Fruit fly (Drosophila melanogaster) whole organism, larva: Measurements from ENCODE around the gene CG13138.

ENCODE experiments used
- noc ChIP-seq: fragments of 200-800 bp; sonication (Bioruptor generic); optimal IDR thresholded peaks from 3 replicates; lab custom pipeline; 2019; ENCODE audit warnings: missing biosample characterization, mild to moderate bottlenecking, missing genetic modification characterization, moderate library complexity

The CG13138 gene

DNA sequence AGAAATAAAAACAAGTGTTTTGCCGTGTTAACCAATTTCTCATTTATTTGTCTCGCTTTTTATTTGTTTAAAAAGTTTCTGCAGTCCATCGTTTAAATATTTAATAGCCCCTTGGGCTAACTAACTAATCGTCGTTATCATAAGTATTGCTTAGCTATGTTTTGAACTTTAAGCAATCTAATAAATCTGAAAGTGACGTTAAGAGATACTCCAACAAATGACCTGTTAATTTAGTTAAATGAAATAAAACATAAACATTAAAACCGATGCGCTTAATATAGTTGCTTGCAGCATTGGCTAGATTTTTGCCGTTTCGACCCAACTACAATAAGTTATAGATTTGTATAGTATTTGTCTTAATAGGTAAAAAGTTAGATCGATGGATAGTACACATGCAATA is 40.0 kb downstream of the CG13138 start:
- TF ChIP-seq noc = no peak

DNA sequence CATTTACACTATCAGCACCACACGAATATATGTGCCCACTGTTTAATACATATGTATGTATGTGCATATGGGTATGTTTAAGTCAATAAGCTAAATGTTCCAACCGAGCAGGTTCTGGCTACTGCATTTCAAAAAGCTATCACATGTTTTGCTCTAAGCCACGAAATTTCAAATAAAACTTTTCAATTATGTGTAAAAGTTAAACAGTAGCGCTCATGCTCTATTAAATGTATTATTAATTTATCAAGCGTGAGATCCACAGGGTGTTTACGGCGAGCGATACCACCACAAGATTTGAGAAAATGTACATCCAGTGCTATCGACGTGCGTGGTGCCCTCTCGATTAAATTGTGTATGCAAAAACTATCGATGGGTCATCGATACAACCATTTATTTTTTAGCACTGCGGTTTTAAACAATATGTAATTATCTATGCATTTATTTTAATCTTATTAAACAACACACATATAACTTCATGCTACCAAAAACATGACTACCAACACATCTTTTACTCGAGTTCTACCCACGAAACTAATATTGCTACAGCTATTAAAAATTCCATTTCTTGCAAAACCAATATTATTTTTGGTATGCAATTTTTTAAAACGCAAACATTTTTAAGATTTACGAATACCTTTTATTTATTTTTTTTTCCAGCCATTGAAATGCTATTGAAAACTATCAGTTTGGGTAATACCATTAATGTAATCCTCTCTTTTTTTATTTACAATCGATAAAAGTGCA is 40.9 kb downstream of the CG13138 start, which contains the start of gene Pten:
Gene Pten, minus strand, starts transcription at position 300 of the 744 bp plus-strand sequence.
- TF ChIP-seq noc = no peak

DNA sequence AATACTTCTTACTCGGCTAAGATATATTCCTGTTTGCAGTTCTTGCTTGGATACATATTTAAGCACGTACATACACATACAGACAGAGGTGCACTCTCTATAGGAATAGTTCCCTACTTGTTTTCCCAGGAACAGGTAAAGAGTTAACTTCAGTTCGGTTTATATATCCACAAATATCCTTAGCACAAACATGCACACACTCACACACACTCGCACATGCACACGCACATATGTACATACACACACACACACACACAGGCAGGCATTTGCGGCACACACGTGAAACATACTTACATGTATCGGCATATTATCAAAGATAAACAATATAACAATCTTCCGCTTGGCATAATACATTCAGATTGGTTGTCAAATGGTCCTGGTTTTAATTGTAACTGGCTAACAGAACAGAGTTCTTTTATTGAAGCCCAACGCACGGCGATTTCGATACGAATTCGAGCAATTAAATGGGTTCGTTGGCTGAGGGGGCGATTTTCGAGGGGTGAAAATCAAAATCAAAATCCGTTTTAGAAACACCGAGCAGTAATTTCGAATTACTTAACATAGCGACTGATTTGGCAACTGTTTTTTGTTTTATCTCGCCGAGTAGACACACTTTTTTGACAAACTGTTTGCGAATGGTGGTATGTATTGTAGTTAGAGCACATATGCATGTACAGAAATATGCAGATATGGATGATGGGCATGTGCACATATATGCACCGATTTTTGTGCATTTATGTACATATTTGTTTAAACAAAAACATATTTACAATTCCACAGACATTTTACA is 41.7 kb downstream of the CG13138 start:
- no peak for TF ChIP-seq noc

DNA sequence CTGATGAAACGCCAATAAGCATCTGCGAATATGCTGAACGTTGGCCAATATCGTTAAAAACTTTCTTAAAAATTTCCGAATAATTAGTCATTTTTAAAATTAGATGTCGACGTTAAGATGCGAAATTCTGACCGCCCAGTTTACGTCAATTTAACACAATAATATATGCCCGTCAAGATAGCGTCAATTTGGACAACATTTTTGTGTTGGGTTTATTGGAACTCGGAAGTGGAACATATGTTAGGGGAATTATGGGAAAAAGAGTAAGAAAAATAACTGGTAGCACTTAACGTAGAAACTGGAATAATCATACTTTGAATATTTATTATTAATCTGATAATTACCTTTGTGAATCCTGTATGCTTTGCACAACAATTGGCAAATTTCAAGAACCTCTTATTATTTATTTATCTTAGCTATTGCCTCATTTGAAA is 46.1 kb downstream of the CG13138 start, which contains the start of gene CG5676:
Gene CG5676, minus strand, starts transcription at position 167 of the 434 bp plus-strand sequence.
- TF ChIP-seq noc = no peak

DNA sequence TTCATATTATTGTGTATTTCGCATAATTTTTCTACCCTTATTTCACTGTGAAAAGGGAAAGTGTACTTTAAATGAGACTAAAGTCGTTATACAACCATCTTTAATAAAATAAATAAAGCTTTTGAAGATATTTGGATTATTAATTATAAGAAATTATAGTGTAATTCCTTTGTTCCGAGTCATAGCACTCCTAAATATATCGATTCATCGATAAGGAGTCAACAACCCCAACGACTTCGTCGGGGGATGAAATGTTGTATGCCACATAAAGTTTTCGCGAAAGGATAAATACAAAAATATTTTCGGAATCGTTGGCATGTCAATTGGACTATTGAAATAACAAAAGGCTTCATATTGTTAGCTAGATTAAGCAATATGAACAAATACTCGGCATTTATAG is 50.2 kb downstream of the CG13138 start, which contains the start of gene Ror:
Gene Ror, plus strand, starts transcription at position 252 of the 400 bp plus-strand sequence.
- no peak for TF ChIP-seq noc

DNA sequence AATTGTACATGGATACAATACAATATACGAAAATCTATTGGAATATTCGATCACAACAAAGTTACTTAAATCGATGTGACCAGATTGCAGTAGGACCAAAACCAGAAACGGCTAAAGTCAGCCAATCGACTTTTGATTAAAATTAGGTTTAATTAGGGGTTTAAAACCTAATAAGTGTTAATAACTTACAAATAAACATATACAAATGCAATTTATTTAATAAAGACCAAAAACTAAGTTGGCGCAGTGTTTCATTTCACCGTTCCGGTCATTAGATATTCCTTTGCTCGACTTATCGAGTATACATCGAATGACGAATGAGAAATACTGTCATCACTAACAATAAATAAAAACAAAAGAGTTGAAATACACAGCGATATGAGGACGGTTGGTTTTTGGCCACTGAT is 51.4 kb downstream of the CG13138 start, which contains the start of the genes bsk and CG31717:
Gene bsk, minus strand, starts transcription at position 61 of the 407 bp plus-strand sequence.
Gene CG31717, plus strand, starts transcription at position 297 of the 407 bp plus-strand sequence.
- no peak for TF ChIP-seq noc
